Fruit fly (Drosophila melanogaster) whole organism, embryonic: ENCODE data around the gene Trxr1.

ENCODE experiments used
- C15 ChIP-seq: fragments of 200-800 bp; sonication (Bioruptor generic); IDR thresholded peaks from 3 replicates; pipeline ENCODE4 v1.3.6; 2022; ENCODE audit warnings: missing biosample characterization, missing genetic modification characterization
- CG1024 ChIP-seq: fragments of 200-800 bp; sonication (Bioruptor generic); IDR thresholded peaks from 2 replicates; pipeline ENCODE4 v1.3.6; 2022; ENCODE audit warnings: missing biosample characterization, missing genetic modification characterization
- CG10543 ChIP-seq: fragments of 200-800 bp; sonication (Bioruptor generic); optimal IDR thresholded peaks from 3 replicates; lab custom pipeline; 2017; ENCODE audit warnings: missing biosample characterization, mild to moderate bottlenecking, missing genetic modification characterization, moderate library complexity
- CG10959 ChIP-seq: fragments of 200-800 bp; sonication (Bioruptor generic); IDR thresholded peaks from 2 replicates; pipeline ENCODE4 v1.3.6; 2022; ENCODE audit warnings: missing biosample characterization, missing genetic modification characterization
- CG12299 ChIP-seq: fragments of 200-800 bp; sonication (Bioruptor generic); optimal IDR thresholded peaks from 2 replicates; lab custom pipeline; 2018; ENCODE audit warnings: missing biosample characterization, mild to moderate bottlenecking, missing genetic modification characterization
- CG14710 ChIP-seq: fragments of 200-800 bp; sonication (Bioruptor generic); optimal IDR thresholded peaks from 3 replicates; lab custom pipeline; 2019; ENCODE audit warnings: missing biosample characterization, mild to moderate bottlenecking, missing genetic modification characterization, moderate library complexity
- CG15011 ChIP-seq: fragments of 200-800 bp; sonication (Bioruptor generic); optimal IDR thresholded peaks from 3 replicates; lab custom pipeline; 2018; ENCODE audit warnings: missing biosample characterization, mild to moderate bottlenecking, missing genetic modification characterization
- CG17359 ChIP-seq: fragments of 200-800 bp; sonication (Bioruptor generic); optimal IDR thresholded peaks from 3 replicates; lab custom pipeline; 2018; ENCODE audit warnings: missing biosample characterization, mild to moderate bottlenecking, missing genetic modification characterization, moderate library complexity
- CG17568 ChIP-seq: fragments of 200-800 bp; sonication (Bioruptor generic); optimal IDR thresholded peaks from 2 replicates; lab custom pipeline; 2018; ENCODE audit warnings: missing biosample characterization, mild to moderate bottlenecking, missing genetic modification characterization, moderate library complexity
- CG2129 ChIP-seq: fragments of 200-800 bp; sonication (Bioruptor generic); IDR thresholded peaks from 2 replicates; pipeline ENCODE4 v1.3.6; 2022; ENCODE audit warnings: missing biosample characterization, missing genetic modification characterization; ENCODE audit not compliant: partially characterized antibody
- CG30020 ChIP-seq: fragments of 200-800 bp; optimal IDR thresholded peaks from 2 replicates; lab custom pipeline; 2019; ENCODE audit warnings: missing biosample characterization, mild to moderate bottlenecking, missing genetic modification characterization, moderate library complexity
- CG4360 ChIP-seq: fragments of 200-800 bp; sonication (Bioruptor generic); IDR thresholded peaks from 2 replicates; pipeline ENCODE4 v1.3.6; 2022; ENCODE audit warnings: missing biosample characterization, missing genetic modification characterization
- CG5180 ChIP-seq: fragments of 200-800 bp; sonication (Bioruptor generic); optimal IDR thresholded peaks from 3 replicates; lab custom pipeline; 2017; ENCODE audit warnings: missing biosample characterization, missing genetic modification characterization, mild to moderate bottlenecking, moderate library complexity, missing genetic modification reagents
- CG6272 ChIP-seq: fragments of 200-800 bp; sonication (Bioruptor generic); IDR thresholded peaks from 2 replicates; pipeline ENCODE4 v1.3.6; 2022; ENCODE audit warnings: missing biosample characterization, missing genetic modification characterization
- CG6765 ChIP-seq: fragments of 200-800 bp; sonication (Bioruptor generic); optimal IDR thresholded peaks from 3 replicates; lab custom pipeline; 2017; ENCODE audit warnings: missing biosample characterization, mild to moderate bottlenecking, missing genetic modification characterization
- CG7271 ChIP-seq: fragments of 200-800 bp; sonication (Bioruptor generic); optimal IDR thresholded peaks from 2 replicates; lab custom pipeline; 2018; ENCODE audit warnings: missing biosample characterization, mild to moderate bottlenecking, missing genetic modification characterization, moderate library complexity
- CG7372 ChIP-seq: fragments of 200-800 bp; sonication (Bioruptor generic); IDR thresholded peaks from 2 replicates; pipeline ENCODE4 v1.3.6; 2022; ENCODE audit warnings: missing biosample characterization, missing genetic modification characterization
- CG7839 ChIP-seq: fragments of 200-800 bp; sonication (Bioruptor generic); optimal IDR thresholded peaks from 3 replicates; lab custom pipeline; 2018; ENCODE audit warnings: missing biosample characterization, mild to moderate bottlenecking, missing genetic modification characterization, moderate library complexity
- D19B ChIP-seq: fragments of 200-800 bp; sonication (Bioruptor generic); optimal IDR thresholded peaks from 2 replicates; lab custom pipeline; 2017; ENCODE audit warnings: missing biosample characterization, mild to moderate bottlenecking, missing genetic modification characterization
- Dfd ChIP-seq, 2 experiments: fragments of >200 bp; optimal IDR thresholded peaks; 2 replicates each; lab custom pipeline; 2017; ENCODE audit warnings: missing biosample characterization in 2 of 2, missing genetic modification characterization in 2 of 2
- Dip3 ChIP-seq: fragments of 200-800 bp; sonication (Bioruptor generic); optimal IDR thresholded peaks from 3 replicates; lab custom pipeline; 2016; ENCODE audit warnings: missing biosample characterization, missing genetic modification characterization
- Dp ChIP-seq: fragments of 200-800 bp; sonication (Bioruptor generic); optimal IDR thresholded peaks from 2 replicates; lab custom pipeline; 2018; ENCODE audit warnings: missing biosample characterization, mild to moderate bottlenecking, missing genetic modification characterization, moderate library complexity
- Drgx ChIP-seq: fragments of 200-800 bp; sonication (Bioruptor generic); IDR thresholded peaks from 2 replicates; pipeline ENCODE4 v1.3.6; 2022; ENCODE audit warnings: missing biosample characterization, missing genetic modification characterization
- E2f2 ChIP-seq: fragments of 200-800 bp; sonication (Bioruptor generic); IDR thresholded peaks from 2 replicates; pipeline ENCODE4 v1.3.6; 2022; ENCODE audit warnings: missing biosample characterization, missing genetic modification characterization
- Lpt ChIP-seq: fragments of >200 bp; optimal IDR thresholded peaks from 2 replicates; lab custom pipeline; 2018; ENCODE audit warnings: missing biosample characterization, missing genetic modification characterization
- Nf-YA ChIP-seq: fragments of 200-800 bp; sonication (Bioruptor generic); IDR thresholded peaks from 2 replicates; pipeline ENCODE4 v1.3.6; 2022; ENCODE audit warnings: missing biosample characterization, missing genetic modification characterization
- Opbp ChIP-seq: fragments of 200-800 bp; sonication (Bioruptor generic); IDR thresholded peaks from 3 replicates; pipeline ENCODE4 v1.3.6; 2022; ENCODE audit warnings: missing biosample characterization, missing genetic modification characterization; ENCODE audit not compliant: partially characterized antibody
- Poxn ChIP-seq: fragments of 200-800 bp; sonication (Bioruptor generic); IDR thresholded peaks from 2 replicates; pipeline ENCODE4 v1.3.6; 2022; ENCODE audit warnings: missing biosample characterization, missing genetic modification characterization
- Rfx ChIP-seq: fragments of 200-800 bp; sonication (Bioruptor generic); IDR thresholded peaks from 2 replicates; pipeline ENCODE4 v1.3.6; 2022; ENCODE audit warnings: missing biosample characterization, missing genetic modification characterization
- Xbp1 ChIP-seq: fragments of 200-800 bp; sonication (Bioruptor generic); optimal IDR thresholded peaks from 3 replicates; lab custom pipeline; 2016; ENCODE audit warnings: missing biosample characterization, mild to moderate bottlenecking, missing genetic modification characterization
- ase ChIP-seq: fragments of 200-800 bp; sonication (Bioruptor generic); IDR thresholded peaks from 3 replicates; pipeline ENCODE4 v1.3.6; 2022; ENCODE audit warnings: missing biosample characterization, missing genetic modification characterization
- bowl ChIP-seq: fragments of 200-800 bp; sonication (Bioruptor generic); IDR thresholded peaks from 2 replicates; pipeline ENCODE4 v1.3.6; 2022; ENCODE audit warnings: missing biosample characterization, missing genetic modification characterization
- bsh ChIP-seq, 2 experiments: fragments of 200-800 bp; sonication (Bioruptor generic); optimal IDR thresholded peaks; 2 replicates each; lab custom pipeline; 2017 to 2018; ENCODE audit warnings: mild to moderate bottlenecking in 2 of 2, missing biosample characterization in 2 of 2, missing genetic modification characterization in 2 of 2, moderate library complexity in 1 of 2
- btn ChIP-seq: fragments of 200-800 bp; sonication (Bioruptor generic); optimal IDR thresholded peaks from 2 replicates; lab custom pipeline; 2016; ENCODE audit warnings: missing biosample characterization, missing genetic modification characterization
- crp ChIP-seq, 2 experiments: fragments of 200-800 bp; sonication (Bioruptor generic); optimal IDR thresholded peaks; 2 replicates in 1 of 2; 3 replicates in 1 of 2; lab custom pipeline; 2017; ENCODE audit warnings: missing biosample characterization in 2 of 2, missing genetic modification characterization in 2 of 2, mild to moderate bottlenecking in 1 of 2, moderate library complexity in 1 of 2
- cwo ChIP-seq: fragments of 200-800 bp; sonication (Bioruptor generic); optimal IDR thresholded peaks from 3 replicates; lab custom pipeline; 2017; ENCODE audit warnings: missing biosample characterization, missing genetic modification characterization, mild to moderate bottlenecking, moderate library complexity, missing genetic modification reagents
- dati ChIP-seq: fragments of 200-800 bp; sonication (Bioruptor generic); IDR thresholded peaks from 2 replicates; pipeline ENCODE4 v1.3.6; 2022; ENCODE audit warnings: missing biosample characterization, missing genetic modification characterization
- gt ChIP-seq: fragments of 200-800 bp; sonication (Bioruptor generic); IDR thresholded peaks from 2 replicates; pipeline ENCODE4 v1.3.6; 2022; ENCODE audit warnings: missing biosample characterization, missing genetic modification characterization
- jumu ChIP-seq: fragments of 200-800 bp; sonication (Bioruptor generic); optimal IDR thresholded peaks from 3 replicates; lab custom pipeline; 2016; ENCODE audit warnings: missing biosample characterization, missing genetic modification characterization
- kni ChIP-seq: fragments of 200-800 bp; sonication (Bioruptor generic); optimal IDR thresholded peaks from 3 replicates; lab custom pipeline; 2017; ENCODE audit warnings: mild to moderate bottlenecking, missing biosample characterization, missing genetic modification reagents, missing genetic modification characterization
- lab ChIP-seq: fragments of 200-800 bp; sonication (Bioruptor generic); optimal IDR thresholded peaks from 3 replicates; lab custom pipeline; 2017; ENCODE audit warnings: missing biosample characterization, missing genetic modification characterization, mild to moderate bottlenecking, moderate library complexity, missing genetic modification reagents
- nmo ChIP-seq: fragments of 200-800 bp; sonication (Bioruptor generic); optimal IDR thresholded peaks from 2 replicates; lab custom pipeline; 2018; ENCODE audit warnings: missing biosample characterization, mild to moderate bottlenecking, missing genetic modification characterization, moderate library complexity
- peb ChIP-seq: fragments of 200-800 bp; sonication (Bioruptor generic); IDR thresholded peaks from 2 replicates; pipeline ENCODE4 v1.3.6; 2022; ENCODE audit warnings: missing biosample characterization, missing genetic modification characterization
- pho ChIP-seq: fragments of 200-800 bp; sonication (Bioruptor generic); optimal IDR thresholded peaks from 2 replicates; lab custom pipeline; 2016; ENCODE audit warnings: missing biosample characterization, missing genetic modification characterization
- pita ChIP-seq: fragments of 200-800 bp; sonication (Bioruptor generic); optimal IDR thresholded peaks from 2 replicates; lab custom pipeline; 2017; ENCODE audit warnings: missing biosample characterization, mild to moderate bottlenecking, missing genetic modification characterization
- pnt ChIP-seq: fragments of 200-800 bp; sonication (Bioruptor generic); optimal IDR thresholded peaks from 3 replicates; lab custom pipeline; 2016; ENCODE audit warnings: missing biosample characterization, missing genetic modification characterization
- sisA ChIP-seq: fragments of 200-800 bp; sonication (Bioruptor generic); IDR thresholded peaks from 2 replicates; pipeline ENCODE4 v1.3.6; 2022; ENCODE audit warnings: missing biosample characterization, missing genetic modification characterization
- tna ChIP-seq: fragments of 200-800 bp; sonication (Bioruptor generic); IDR thresholded peaks from 2 replicates; pipeline ENCODE4 v1.3.6; 2022; ENCODE audit warnings: missing biosample characterization, missing genetic modification characterization; ENCODE audit not compliant: partially characterized antibody
- unpg ChIP-seq: fragments of 200-800 bp; sonication (Bioruptor generic); optimal IDR thresholded peaks from 3 replicates; lab custom pipeline; 2018; ENCODE audit warnings: missing biosample characterization, mild to moderate bottlenecking, missing genetic modification characterization, moderate library complexity
- zfh2 ChIP-seq: fragments of 200-800 bp; sonication (Bioruptor generic); optimal IDR thresholded peaks from 2 replicates; lab custom pipeline; 2016; ENCODE audit warnings: missing biosample characterization, missing genetic modification characterization

The Trxr1 gene

DNA sequence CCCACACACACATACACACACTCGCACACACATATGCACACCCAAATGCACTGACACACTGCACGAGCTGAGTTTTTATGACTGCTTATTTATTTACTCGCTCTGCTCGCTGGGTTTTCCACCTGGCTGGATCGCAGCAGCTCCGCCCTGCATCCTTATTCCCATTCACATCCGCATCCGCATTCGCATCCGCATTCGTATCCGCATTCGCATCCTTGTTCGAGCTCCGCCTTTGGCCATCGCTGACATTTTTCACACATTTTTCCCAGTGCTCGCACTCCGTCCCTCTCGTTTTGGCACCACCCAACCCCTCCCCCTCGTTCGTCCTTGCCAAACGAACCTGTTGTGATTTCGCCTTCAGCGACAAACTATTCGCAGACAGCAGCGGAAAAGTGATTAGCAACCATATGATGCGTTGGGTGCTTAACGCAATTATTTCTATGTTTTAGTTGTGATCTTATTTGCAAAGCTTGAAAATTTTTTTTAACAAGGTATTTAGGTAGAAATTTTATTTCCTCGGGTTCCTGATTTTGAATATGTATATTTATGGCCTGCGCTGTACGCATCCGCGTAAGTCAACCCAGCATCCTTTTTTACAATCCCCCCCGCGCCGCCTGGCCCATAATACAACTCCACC is 31.1 kb upstream of the Trxr1 start (continued):
- TF ChIP-seq CG6272 (GFP tag; lab: Robert Waterston, UW) (no peak), pnt (GFP tag; lab: Kevin White, UChicago) (no peak), Dfd (GFP tag; optimal IDR thresholded peaks at IDR 0.05; lab: Kevin White, UChicago) (no peak), peb (GFP tag; lab: Robert Waterston, UW) (no peak), CG7271 (tag; lab: Kevin White, UChicago) (peak; percentile 23), Opbp (GFP tag; lab: Robert Waterston, UW) (no peak), CG6765 (GFP tag; lab: Kevin White, UChicago) (no peak), CG7372 (GFP tag; lab: Robert Waterston, UW) (no peak), CG15011 (no peak), nmo (peak; percentile 30), Rfx (GFP tag; lab: Robert Waterston, UW) (peak; percentile 33; the same call in 1 of the 2 replicates), Poxn (GFP tag; lab: Robert Waterston, UW) (no peak), Drgx (GFP tag; lab: Robert Waterston, UW) (peak; percentile 62; the same call in 1 of the 2 replicates), jumu (GFP tag; lab: Kevin White, UChicago) (no peak), pita (GFP tag; lab: Kevin White, UChicago) (no peak), CG12299 (tag; lab: Kevin White, UChicago) (no peak), CG4360 (GFP tag; lab: Robert Waterston, UW) (no peak), CG17568 (GFP tag; lab: Kevin White, UChicago) (no peak), CG1024 (GFP tag; lab: Robert Waterston, UW) (no peak), zfh2 (GFP tag; lab: Kevin White, UChicago) (no peak), tna (no peak), lab (peak; percentile 9), CG10959 (GFP tag; lab: Robert Waterston, UW) (0 out of 2 replicates have a peak, but pooled peaks have one; percentile 25), CG17359 (tag; lab: Kevin White, UChicago) (peak; percentile 5), dati (GFP tag; lab: Robert Waterston, UW) (no peak), C15 (GFP tag; lab: Robert Waterston, UW) (no peak), pho (no peak), E2f2 (GFP tag; lab: Robert Waterston, UW) (no peak), unpg (peak; percentile 11), Nf-YA (GFP tag; lab: Robert Waterston, UW) (no peak), crp (GFP tag; optimal IDR thresholded peaks at IDR 0.05; lab: Kevin White, UChicago) (no peak), ase (no peak), CG2129 (GFP tag; lab: Robert Waterston, UW) (no peak), D19B (no peak), Xbp1 (no peak), gt (GFP tag; lab: Robert Waterston, UW) (no peak), Dip3 (GFP tag; lab: Kevin White, UChicago) (no peak), bsh (GFP tag; optimal IDR thresholded peaks at IDR 0.05; lab: Kevin White, UChicago) (peak; percentile 12 to 49), btn (GFP tag; lab: Kevin White, UChicago) (no peak), CG10543 (GFP tag; lab: Kevin White, UChicago) (no peak), bowl (GFP tag; lab: Robert Waterston, UW) (no peak), CG5180 (GFP tag; lab: Kevin White, UChicago) (no peak), CG14710 (tag; lab: Kevin White, UChicago) (peak; percentile 6), cwo (GFP tag; lab: Kevin White, UChicago) (peak; percentile 13), CG7839 (tag; lab: Kevin White, UChicago) (peak; percentile 37), Dp (GFP tag; lab: Kevin White, UChicago) (no peak), kni (GFP tag; lab: Kevin White, UChicago) (no peak), Lpt (no peak), CG30020 (tag; lab: Kevin White, UChicago) (no peak), sisA (GFP tag; lab: Robert Waterston, UW) (peak; percentile 28; the same call in 1 of the 2 replicates)
